Fruit fly (Drosophila melanogaster) whole organism, wandering third instar larva: ENCODE results near the gene Prosalpha6.

Experiments
- CG32264 ChIP-seq: fragments of 200-800 bp; sonication (Bioruptor generic); optimal IDR thresholded peaks from 2 replicates; lab custom pipeline; 2016; ENCODE audit warnings: missing biosample characterization, missing genetic modification characterization
- Dfd ChIP-seq: fragments of >200 bp; optimal IDR thresholded peaks from 2 replicates; lab custom pipeline; 2017; ENCODE audit warnings: missing biosample characterization, missing genetic modification characterization
- Hr78 ChIP-seq: fragments of >200 bp; optimal IDR thresholded peaks from 2 replicates; lab custom pipeline; 2017; ENCODE audit warnings: missing biosample characterization, missing genetic modification characterization
- N ChIP-seq: fragments of >200 bp; optimal IDR thresholded peaks from 2 replicates; lab custom pipeline; 2018; ENCODE audit warnings: missing biosample characterization, missing external identifiers, missing genetic modification characterization
- h ChIP-seq: fragments of 200-800 bp; sonication (Bioruptor generic); optimal IDR thresholded peaks from 3 replicates; lab custom pipeline; 2016; ENCODE audit warnings: missing biosample characterization, mild to moderate bottlenecking, missing genetic modification characterization
- lola ChIP-seq: fragments of >200 bp; optimal IDR thresholded peaks from 2 replicates; lab custom pipeline; 2017; ENCODE audit warnings: missing biosample characterization, missing genetic modification characterization
- pan ChIP-seq: fragments of >200 bp; optimal IDR thresholded peaks from 2 replicates; lab custom pipeline; 2017

- TF ChIP-seq CG32264 (no peak), h (GFP tag; lab: Kevin White, UChicago) (no peak), lola (no peak), pan (no peak), Hr78 (GFP tag; lab: Kevin White, UChicago) (no peak), N (no peak), Dfd (GFP tag; lab: Kevin White, UChicago) (no peak)
Measured at dm6 chr2L:10237725-10238446, 16.7 kb downstream of the Prosalpha6 start, which contains the start of gene mthl15.
